Fruit fly (Drosophila melanogaster) whole organism, wandering third instar larva: Measurements from ENCODE around the gene Sfmbt.

Experiments
- Abd-B ChIP-seq: fragments of >200 bp; optimal IDR thresholded peaks from 2 replicates; lab custom pipeline; 2017; ENCODE audit warnings: missing biosample characterization, missing genetic modification characterization
- CG32264 ChIP-seq: fragments of 200-800 bp; sonication (Bioruptor generic); optimal IDR thresholded peaks from 2 replicates; lab custom pipeline; 2016; ENCODE audit warnings: missing biosample characterization, missing genetic modification characterization
- CG9705 ChIP-seq: fragments of 200-800 bp; sonication (Bioruptor generic); optimal IDR thresholded peaks from 2 replicates; lab custom pipeline; 2018; ENCODE audit warnings: missing biosample characterization, mild to moderate bottlenecking, missing genetic modification characterization
- CrebA ChIP-seq: fragments of 200-800 bp; sonication (Bioruptor generic); optimal IDR thresholded peaks from 2 replicates; lab custom pipeline; 2016; ENCODE audit warnings: missing biosample characterization, mild to moderate bottlenecking, missing genetic modification characterization, borderline replicate concordance
- Dfd ChIP-seq: fragments of >200 bp; optimal IDR thresholded peaks from 2 replicates; lab custom pipeline; 2017; ENCODE audit warnings: missing biosample characterization, missing genetic modification characterization
- Dif ChIP-seq: fragments of 200-275, 200-300 bp; sonication (Bioruptor generic); optimal IDR thresholded peaks from 2 replicates; lab custom pipeline; 2018; ENCODE audit warnings: missing biosample characterization, missing genetic modification characterization; ENCODE audit not compliant: partially characterized antibody
- GATAd ChIP-seq: sonication (Bioruptor generic); optimal IDR thresholded peaks from 2 replicates; lab custom pipeline; 2016; ENCODE audit warnings: missing biosample characterization, missing genetic modification characterization
- HLH106 ChIP-seq: fragments of 200-800 bp; optimal IDR thresholded peaks from 3 replicates; lab custom pipeline; 2019; ENCODE audit warnings: missing biosample characterization, mild to moderate bottlenecking, missing genetic modification characterization, moderate library complexity
- Hnf4 ChIP-seq: fragments of 200-800 bp; sonication (Bioruptor generic); optimal IDR thresholded peaks from 2 replicates; lab custom pipeline; 2016; ENCODE audit warnings: missing biosample characterization, mild to moderate bottlenecking, missing genetic modification characterization
- Hr78 ChIP-seq: fragments of >200 bp; optimal IDR thresholded peaks from 2 replicates; lab custom pipeline; 2017; ENCODE audit warnings: missing biosample characterization, missing genetic modification characterization
- Hr83 ChIP-seq: fragments of 200-300 bp; sonication (Bioruptor generic); optimal IDR thresholded peaks from 2 replicates; lab custom pipeline; 2016; ENCODE audit warnings: missing biosample characterization, mild to moderate bottlenecking, missing genetic modification characterization, moderate library complexity; ENCODE audit not compliant: poor library complexity, severe bottlenecking
- Myc ChIP-seq: fragments of >200 bp; optimal IDR thresholded peaks from 2 replicates; lab custom pipeline; 2017
- N ChIP-seq: fragments of >200 bp; optimal IDR thresholded peaks from 2 replicates; lab custom pipeline; 2018; ENCODE audit warnings: missing biosample characterization, missing external identifiers, missing genetic modification characterization
- OdsH ChIP-seq: fragments of 200-800 bp; sonication (Bioruptor generic); optimal IDR thresholded peaks from 2 replicates; lab custom pipeline; 2016; ENCODE audit warnings: missing biosample characterization, mild to moderate bottlenecking, missing genetic modification characterization
- Rel ChIP-seq, 2 experiments: fragments of 200-800 bp; sonication (Bioruptor generic) in 1 of 2; optimal IDR thresholded peaks; 2 replicates in 1 of 2; 3 replicates in 1 of 2; lab custom pipeline; 2016 to 2019; ENCODE audit warnings: mild to moderate bottlenecking in 2 of 2, missing biosample characterization in 2 of 2, missing genetic modification characterization in 2 of 2, moderate library complexity in 1 of 2
- Sp1 ChIP-seq: fragments of 200-800 bp; sonication (Bioruptor generic); optimal IDR thresholded peaks from 3 replicates; lab custom pipeline; 2019; ENCODE audit warnings: missing biosample characterization, mild to moderate bottlenecking, missing genetic modification characterization, moderate library complexity
- Vsx2 ChIP-seq: fragments of 200-300, 225-300 bp; sonication (Bioruptor generic); optimal IDR thresholded peaks from 2 replicates; lab custom pipeline; 2018; ENCODE audit warnings: missing biosample characterization, missing genetic modification characterization; ENCODE audit not compliant: partially characterized antibody
- br ChIP-seq: fragments of 200-800 bp; sonication (Bioruptor generic); optimal IDR thresholded peaks from 2 replicates; lab custom pipeline; 2016; ENCODE audit warnings: missing biosample characterization, missing genetic modification characterization
- dl ChIP-seq, 2 experiments: fragments of 175-275, 200-275 bp in 1 of 2; fragments of 200-275 bp in 1 of 2; sonication (Bioruptor generic); optimal IDR thresholded peaks; lab custom pipeline; 2018; ENCODE audit warnings: mild to moderate bottlenecking in 2 of 2, missing biosample characterization in 2 of 2, missing genetic modification characterization in 2 of 2, moderate library complexity in 2 of 2; ENCODE audit not compliant: partially characterized antibody in 2 of 2, insufficient read depth in 1 of 2
- dmrt93B ChIP-seq: fragments of 200-800 bp; sonication (Bioruptor generic); optimal IDR thresholded peaks from 2 replicates; lab custom pipeline; 2018; ENCODE audit warnings: missing biosample characterization, mild to moderate bottlenecking, missing genetic modification characterization
- dsf ChIP-seq: sonication (Bioruptor generic); optimal IDR thresholded peaks from 2 replicates; lab custom pipeline; 2016; ENCODE audit warnings: missing biosample characterization, missing genetic modification characterization, borderline replicate concordance
- ey ChIP-seq: fragments of 200-800 bp; sonication (Bioruptor generic); optimal IDR thresholded peaks from 2 replicates; lab custom pipeline; 2016; ENCODE audit warnings: missing biosample characterization, missing genetic modification characterization
- foxo ChIP-seq, 2 experiments: fragments of 200-800 bp; sonication (Bioruptor generic); optimal IDR thresholded peaks; 2 replicates in 1 of 2; 3 replicates in 1 of 2; lab custom pipeline; 2016 to 2017; ENCODE audit warnings: missing biosample characterization in 2 of 2, missing genetic modification characterization in 2 of 2
- h ChIP-seq: fragments of 200-800 bp; sonication (Bioruptor generic); optimal IDR thresholded peaks from 3 replicates; lab custom pipeline; 2016; ENCODE audit warnings: missing biosample characterization, mild to moderate bottlenecking, missing genetic modification characterization
- jim ChIP-seq: fragments of 175-275, 200-325 bp; sonication (Bioruptor generic); optimal IDR thresholded peaks from 2 replicates; lab custom pipeline; 2016; ENCODE audit warnings: missing biosample characterization, mild to moderate bottlenecking, missing genetic modification characterization
- lola ChIP-seq: fragments of >200 bp; optimal IDR thresholded peaks from 2 replicates; lab custom pipeline; 2017; ENCODE audit warnings: missing biosample characterization, missing genetic modification characterization
- pan ChIP-seq: fragments of >200 bp; optimal IDR thresholded peaks from 2 replicates; lab custom pipeline; 2017
- psq ChIP-seq: fragments of 200-800 bp; sonication (Bioruptor generic); optimal IDR thresholded peaks from 3 replicates; lab custom pipeline; 2017; ENCODE audit warnings: missing biosample characterization, mild to moderate bottlenecking, missing genetic modification characterization, moderate library complexity
- rgr ChIP-seq: fragments of 200-800 bp; sonication (Bioruptor generic); optimal IDR thresholded peaks from 3 replicates; lab custom pipeline; 2016; ENCODE audit warnings: missing biosample characterization, mild to moderate bottlenecking, missing genetic modification characterization
- sage ChIP-seq: fragments of 200-800 bp; sonication (Bioruptor generic); optimal IDR thresholded peaks from 2 replicates; lab custom pipeline; 2016; ENCODE audit warnings: missing biosample characterization, mild to moderate bottlenecking, missing genetic modification characterization
- sv ChIP-seq: fragments of 200-800 bp; sonication (Bioruptor generic); optimal IDR thresholded peaks from 3 replicates; lab custom pipeline; 2016; ENCODE audit warnings: missing biosample characterization, missing genetic modification characterization
- tai ChIP-seq: sonication (Bioruptor generic); optimal IDR thresholded peaks from 2 replicates; lab custom pipeline; 2016; ENCODE audit warnings: missing biosample characterization, missing genetic modification characterization
- usp ChIP-seq: fragments of >200 bp; optimal IDR thresholded peaks from 2 replicates; lab custom pipeline; 2017; ENCODE audit warnings: missing biosample characterization, missing genetic modification characterization
- woc ChIP-seq: sonication (Bioruptor generic); optimal IDR thresholded peaks from 2 replicates; lab custom pipeline; 2016; ENCODE audit warnings: missing biosample characterization, mild to moderate bottlenecking, missing genetic modification characterization

The Sfmbt gene

DNA sequence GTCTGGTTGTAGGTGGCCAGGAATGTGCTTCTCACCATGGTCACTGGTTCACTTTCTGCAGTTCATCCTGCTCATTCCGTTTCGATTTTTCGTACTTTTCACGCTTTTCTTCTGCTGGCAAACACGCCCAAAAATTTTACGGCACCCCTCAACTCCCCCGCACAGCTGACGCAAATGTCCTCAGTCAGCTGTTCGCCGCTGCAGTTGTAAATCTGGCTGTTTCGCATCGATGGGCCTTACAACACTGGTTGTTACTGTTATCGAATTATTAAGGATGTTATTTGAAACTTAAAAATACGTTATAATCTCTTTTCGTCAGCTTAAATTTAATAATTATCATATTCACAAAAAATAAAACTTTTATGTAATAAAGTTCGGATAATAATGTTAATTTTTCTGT is 5.8 kb upstream of the Sfmbt start, which contains the start of gene Mgat3:
Gene Mgat3 (minus strand): TSS at position 182 of the 400 bp plus-strand sequence.
- TF ChIP-seq tai (GFP tag; lab: Kevin White, UChicago) (no peak), woc (GFP tag; lab: Kevin White, UChicago) (no peak), sage (GFP tag; lab: Kevin White, UChicago) (no peak), Hr78 (no peak), OdsH (GFP tag; lab: Kevin White, UChicago) (no peak), HLH106 (tag; lab: Kevin White, UChicago) (no peak), sv (no peak), dsf (no peak), br (GFP tag; lab: Kevin White, UChicago) (no peak)

DNA sequence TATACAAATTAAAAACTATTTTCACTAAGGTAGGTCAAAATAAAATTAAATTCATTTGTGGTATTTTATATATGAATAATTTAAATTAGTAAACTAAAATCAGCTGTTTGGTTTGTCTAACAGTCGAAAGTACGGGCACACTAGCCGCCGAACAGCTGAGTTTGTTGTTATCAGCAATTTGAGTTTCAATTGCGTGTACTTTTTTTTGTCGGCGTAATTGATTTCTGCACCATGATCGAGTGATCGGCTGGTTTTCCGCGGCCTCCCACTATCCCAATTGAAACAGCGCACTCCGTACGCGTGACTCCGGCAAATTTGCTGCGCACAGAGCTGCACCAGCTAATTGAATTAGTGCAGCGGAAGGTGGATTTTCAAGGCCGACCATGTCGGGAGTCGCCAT is 2.5 kb upstream of the Sfmbt start, which contains the start of gene Alg7:
Gene Alg7 (plus strand): TSS at position 153 of the 400 bp plus-strand sequence.
- TF ChIP-seq ey (GFP tag; lab: Kevin White, UChicago) = no peak
- no peak for TF ChIP-seq Rel (GFP tag; optimal IDR thresholded peaks at IDR 0.05; lab: Kevin White, UChicago)
- peak; percentile 97 for TF ChIP-seq Rel (tag; optimal IDR thresholded peaks at IDR 0.05; lab: Kevin White, UChicago)

DNA sequence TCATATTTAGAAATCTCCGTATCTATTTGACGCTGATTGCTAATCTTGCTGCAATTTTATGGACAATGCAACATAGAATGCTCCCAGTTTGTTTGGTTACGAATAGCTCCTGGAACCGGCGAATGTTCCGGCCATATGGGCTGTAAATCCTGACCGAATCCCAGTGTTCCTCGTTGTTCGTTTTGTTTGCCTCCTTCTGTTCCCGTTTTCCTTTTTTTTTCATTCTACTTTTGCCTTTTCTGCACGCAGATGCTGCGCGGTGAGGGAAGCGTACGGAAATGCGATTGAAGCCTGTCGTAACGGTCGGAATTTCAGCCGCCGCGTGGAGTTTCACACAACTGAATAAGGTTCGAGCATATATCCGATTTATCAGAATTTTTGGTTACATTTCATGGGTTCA is 462 bp downstream of the Sfmbt start, which contains the start of gene CG43925:
Gene CG43925 (plus strand): TSS at position 301 of the 400 bp plus-strand sequence.
- no peak for TF ChIP-seq Abd-B (GFP tag; lab: Kevin White, UChicago)
- TF ChIP-seq HLH106 (tag; lab: Kevin White, UChicago) = no peak
- TF ChIP-seq pan (lab: Kevin White, UChicago) = no peak
- no peak for TF ChIP-seq tai (GFP tag; lab: Kevin White, UChicago)
- TF ChIP-seq psq = no peak
- no peak for TF ChIP-seq Hr83 (GFP tag; lab: Kevin White, UChicago)
- TF ChIP-seq N (GFP tag; lab: Kevin White, UChicago) = no peak
- TF ChIP-seq ey (GFP tag; lab: Kevin White, UChicago) = no peak
- TF ChIP-seq usp (GFP tag; lab: Kevin White, UChicago) = no peak
- no peak for TF ChIP-seq br (GFP tag; lab: Kevin White, UChicago)
- no peak for TF ChIP-seq lola (GFP tag; lab: Kevin White, UChicago)
- TF ChIP-seq Hnf4 (GFP tag; lab: Kevin White, UChicago) = no peak
- no peak for TF ChIP-seq sage (GFP tag; lab: Kevin White, UChicago)

DNA sequence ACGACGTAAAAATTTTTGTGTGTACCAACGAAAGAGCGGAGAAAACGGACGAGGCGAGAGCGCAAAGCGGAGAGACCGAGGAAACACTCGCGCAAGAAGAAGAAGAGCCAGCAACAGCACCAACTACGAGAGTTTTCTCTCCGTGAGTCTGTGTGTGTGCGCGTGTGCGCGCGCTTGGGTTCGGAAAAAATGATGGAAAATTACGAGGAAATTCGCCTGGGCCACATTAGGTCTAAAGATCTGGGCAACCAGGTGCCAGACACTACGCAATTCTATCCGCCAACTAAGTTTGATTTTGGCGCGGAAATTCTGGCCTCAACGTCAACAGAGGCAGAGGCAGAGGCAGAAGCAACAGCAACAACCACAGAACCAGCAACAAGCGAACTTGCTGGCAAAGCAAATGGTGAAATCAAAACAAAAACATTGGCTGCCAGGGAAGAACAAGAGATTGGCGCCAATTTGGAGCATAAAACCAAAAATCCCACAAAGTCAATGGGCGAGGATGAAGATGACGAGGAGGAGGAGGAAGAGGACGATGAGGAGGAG is 10.7 kb downstream of the Sfmbt start, which contains the start of gene DnaJ-H:
Gene DnaJ-H (minus strand): TSS at position 271 of the 546 bp plus-strand sequence.
- TF ChIP-seq psq (peak; percentile 99), dl (GFP tag; optimal IDR thresholded peaks at IDR 0.05; lab: Kevin White, UChicago; ENCODE audit: insufficient read depth in 1 of 2, partially characterized antibody in 2 of 2) (peak in 1 of 2 experiments; percentile 9), Dif (peak; percentile 50), woc (GFP tag; lab: Kevin White, UChicago) (no peak)

DNA sequence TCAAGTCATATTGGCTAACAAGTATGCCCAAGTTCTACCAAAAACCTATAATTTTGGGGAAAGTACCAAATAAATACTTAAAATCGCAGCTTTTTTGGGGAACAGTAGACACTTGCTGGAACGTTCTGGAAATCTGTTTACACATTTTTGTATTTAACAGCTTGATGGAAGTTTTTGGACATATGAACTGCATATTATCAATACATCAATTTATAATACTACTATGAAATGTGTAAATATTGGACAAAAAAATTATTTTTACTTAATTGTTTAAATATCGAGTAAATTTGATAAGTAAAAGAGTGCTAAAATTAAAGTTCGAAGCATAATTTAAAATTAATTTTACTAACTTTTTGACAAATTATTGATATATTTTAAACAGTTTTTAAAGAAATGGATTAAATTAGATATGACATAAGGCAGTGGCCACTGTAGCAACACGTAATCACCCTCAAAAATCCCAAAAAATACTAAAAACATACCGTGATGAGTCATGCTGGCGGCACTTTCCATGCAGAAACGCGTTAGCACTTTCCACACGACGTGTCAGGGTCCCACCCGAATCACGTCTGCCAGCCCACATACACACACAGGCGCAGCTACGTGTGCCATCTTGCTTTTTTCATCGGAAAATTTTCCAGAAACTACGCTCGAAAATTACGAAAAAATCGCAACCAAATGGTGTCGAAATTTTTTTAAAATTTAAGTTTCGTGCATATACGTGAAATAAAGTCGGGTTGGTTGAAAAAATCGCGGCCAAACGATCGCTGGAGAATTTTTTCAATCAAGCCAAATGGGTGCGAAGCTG is 11.4 kb downstream of the Sfmbt start, which contains the start of gene Sirt1:
Gene Sirt1 (plus strand): TSS at position 571 of the 808 bp plus-strand sequence.
- TF ChIP-seq lola (GFP tag; lab: Kevin White, UChicago) (no peak), Abd-B (GFP tag; lab: Kevin White, UChicago) (no peak), Myc (lab: Kevin White, UChicago) (no peak), OdsH (GFP tag; lab: Kevin White, UChicago) (peak; percentile 76), Sp1 (GFP tag; lab: Kevin White, UChicago) (peak; percentile 89), N (GFP tag; lab: Kevin White, UChicago) (no peak), Dfd (no peak), HLH106 (tag; lab: Kevin White, UChicago) (peak; percentile 94), GATAd (GFP tag; lab: Kevin White, UChicago) (no peak), CrebA (no peak), br (GFP tag; lab: Kevin White, UChicago) (peak; percentile 30), CG9705 (GFP tag; lab: Kevin White, UChicago) (peak; percentile 81), Hr83 (GFP tag; lab: Kevin White, UChicago) (peak; percentile 49), foxo (GFP tag; optimal IDR thresholded peaks at IDR 0.05; lab: Kevin White, UChicago) (peak in 1 of 2 experiments; percentile 92), Hnf4 (GFP tag; lab: Kevin White, UChicago) (peak; percentile 27), sage (GFP tag; lab: Kevin White, UChicago) (peak; percentile 5), ey (GFP tag; lab: Kevin White, UChicago) (peak; percentile 66), dsf (peak; percentile 51), dl (GFP tag; optimal IDR thresholded peaks at IDR 0.05; lab: Kevin White, UChicago; ENCODE audit: insufficient read depth in 1 of 2, partially characterized antibody in 2 of 2) (no peak), Rel (GFP tag; optimal IDR thresholded peaks at IDR 0.05; lab: Kevin White, UChicago) (no peak), Rel (tag; optimal IDR thresholded peaks at IDR 0.05; lab: Kevin White, UChicago) (peak; percentile 98), tai (GFP tag; lab: Kevin White, UChicago) (no peak), CG32264 (peak; percentile 15), jim (GFP tag; lab: Kevin White, UChicago) (no peak), pan (lab: Kevin White, UChicago) (no peak), h (GFP tag; lab: Kevin White, UChicago) (peak; percentile 69), sv (peak; percentile 32), dmrt93B (peak; percentile 87), Vsx2 (GFP tag; lab: Kevin White, UChicago) (no peak), Dif (no peak), usp (GFP tag; lab: Kevin White, UChicago) (no peak), rgr (peak; percentile 84), psq (no peak)
